3 fruit fly cellular contexts compared by ENCODE assay signal in the genomic region with DNA sequence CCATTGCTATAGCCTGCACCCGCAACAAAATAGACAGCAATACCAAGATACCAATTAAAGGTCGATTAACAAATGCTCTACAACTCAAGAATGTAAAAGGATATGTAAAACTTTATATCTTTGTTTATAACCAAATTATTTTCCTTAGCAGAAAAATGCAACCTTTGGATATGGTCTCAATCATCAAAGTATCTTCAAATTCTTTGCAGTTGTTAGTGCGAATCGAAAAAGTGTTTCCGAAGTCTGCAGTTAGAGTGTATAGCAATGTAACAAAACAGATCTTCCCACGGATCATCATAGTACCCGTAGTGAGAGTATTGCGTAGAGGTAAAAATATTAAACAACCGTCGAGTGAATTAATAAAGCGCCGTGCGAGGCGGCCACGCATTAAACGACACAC.
A peak's percentile ranks its signal among the peaks of the same experiment; 100 is the strongest.
TF ChIP-seq lines count a peak whose summit lies in the region.

No protein-coding gene starts in this region.

- no peak for TF ChIP-seq CTCF in whole organism, embryonic (GFP tag; optimal IDR thresholded peaks at IDR 0.05; lab: Kevin White, UChicago)

TF ChIP-seq in whole organism, embryonic, 481 proteins besides CTCF, POLR2A, EP300 and RAD21:
- TF ChIP-seq D19A (tag; optimal IDR thresholded peaks at IDR 0.05; lab: Kevin White, UChicago) (peak; percentile 75), CG11504 (tag; optimal IDR thresholded peaks at IDR 0.05; lab: Kevin White, UChicago) (no peak), CG9215 (GFP tag; IDR thresholded peaks at IDR 0.05; lab: Robert Waterston, UW) (no peak), dimm (GFP tag; IDR thresholded peaks at IDR 0.05; lab: Robert Waterston, UW) (no peak)

TF ChIP-seq in whole organism, prepupa, 60 proteins besides CTCF, POLR2A, EP300 and RAD21:
- peak; percentile 71 for TF ChIP-seq Eip78C (GFP tag; lab: Kevin White, UChicago)
- no peak for TF ChIP-seq CG8319 (GFP tag; optimal IDR thresholded peaks at IDR 0.05; lab: Kevin White, UChicago)
- peak; percentile 27 for TF ChIP-seq dsx (GFP tag; optimal IDR thresholded peaks at IDR 0.05; lab: Kevin White, UChicago; ENCODE audit: poor library complexity, severe bottlenecking)
- TF ChIP-seq CG8119 (GFP tag; IDR thresholded peaks at IDR 0.05; lab: Robert Waterston, UW) = peak; percentile 36; the same call in 1 of the 3 replicates
- TF ChIP-seq CG32006 (GFP tag; optimal IDR thresholded peaks at IDR 0.05; lab: Kevin White, UChicago) = peak; percentile 40
- TF ChIP-seq acj6 (GFP tag; optimal IDR thresholded peaks at IDR 0.05; lab: Kevin White, UChicago) = no peak
- TF ChIP-seq Eip75B (GFP tag; optimal IDR thresholded peaks at IDR 0.05; lab: Kevin White, UChicago) = no peak
- peak; percentile 34; the same call in 1 of the 2 replicates for TF ChIP-seq CG15336 (GFP tag; IDR thresholded peaks at IDR 0.05; lab: Robert Waterston, UW)
- TF ChIP-seq Hr4 (GFP tag; optimal IDR thresholded peaks at IDR 0.05; lab: Kevin White, UChicago) = peak; percentile 37
- no peak for TF ChIP-seq lz (GFP tag; optimal IDR thresholded peaks at IDR 0.05; lab: Kevin White, UChicago)
- no peak for TF ChIP-seq CG10669 (GFP tag; optimal IDR thresholded peaks at IDR 0.05; lab: Kevin White, UChicago)

TF ChIP-seq in whole organism, pupa, 21 proteins besides CTCF, POLR2A, EP300 and RAD21:
- TF ChIP-seq CG14655 (GFP tag; optimal IDR thresholded peaks at IDR 0.05; lab: Kevin White, UChicago) (peak; percentile 21), fd96Ca (GFP tag; IDR thresholded peaks at IDR 0.05; lab: Robert Waterston, UW) (0 out of 3 replicates have a peak, but pooled peaks have one; percentile 14), CG13204 (GFP tag; optimal IDR thresholded peaks at IDR 0.05; lab: Kevin White, UChicago) (no peak), CG15710 (tag; optimal IDR thresholded peaks at IDR 0.05; lab: Kevin White, UChicago) (no peak), CG17806 (tag; optimal IDR thresholded peaks at IDR 0.05; lab: Kevin White, UChicago) (peak; percentile 19), CG8159 (tag; optimal IDR thresholded peaks at IDR 0.05; lab: Kevin White, UChicago) (peak; percentile 37), CG32121 (GFP tag; IDR thresholded peaks at IDR 0.05; lab: Robert Waterston, UW) (no peak), CG9948 (tag; optimal IDR thresholded peaks at IDR 0.05; lab: Kevin White, UChicago) (peak; percentile 24)
